Worm (Caenorhabditis elegans) whole organism, mixed stage, embryonic: ENCODE results near the gene tag-340.

Experiments used
- M03D4.4 ChIP-seq: sonication (generic microtip); optimal IDR thresholded peaks from 2 replicates; lab custom pipeline; 2017; ENCODE audit warnings: mild to moderate bottlenecking, missing genetic modification characterization, missing compliant biosample characterization
- blmp-1 ChIP-seq: fragments of 150-350 bp; optimal IDR thresholded peaks from 2 replicates; lab custom pipeline; 2014; ENCODE audit warnings: missing biosample characterization, missing genetic modification characterization
- ceh-39 ChIP-seq: fragments of 150-350 bp; optimal IDR thresholded peaks from 2 replicates; lab custom pipeline; 2014; ENCODE audit warnings: missing biosample characterization, missing genetic modification characterization
- ceh-43 ChIP-seq: fragments of 200-800 bp; sonication (Bioruptor generic); optimal IDR thresholded peaks from 2 replicates; lab custom pipeline; 2018; ENCODE audit warnings: mild to moderate bottlenecking, missing genetic modification characterization, moderate library complexity, missing compliant biosample characterization
- ceh-83 ChIP-seq: fragments of 200-800 bp; sonication (Bioruptor generic); optimal IDR thresholded peaks from 2 replicates; lab custom pipeline; 2018; ENCODE audit warnings: mild to moderate bottlenecking, missing genetic modification characterization, missing compliant biosample characterization
- ces-1 ChIP-seq: fragments of 150-350 bp; optimal IDR thresholded peaks from 2 replicates; lab custom pipeline; 2014; ENCODE audit warnings: missing biosample characterization, missing genetic modification reagents, missing genetic modification characterization
- cnd-1 ChIP-seq: fragments of 200-800 bp; sonication (Bioruptor generic); optimal IDR thresholded peaks from 2 replicates; lab custom pipeline; 2018; ENCODE audit warnings: mild to moderate bottlenecking, missing genetic modification characterization, missing compliant biosample characterization
- drap-1 ChIP-seq: fragments of 200-800 bp; sonication (Bioruptor generic); optimal IDR thresholded peaks from 3 replicates; lab custom pipeline; 2018; ENCODE audit warnings: mild to moderate bottlenecking, missing genetic modification characterization, missing compliant biosample characterization
- elt-1 ChIP-seq: sonication (generic microtip); optimal IDR thresholded peaks from 2 replicates; lab custom pipeline; 2017; ENCODE audit warnings: missing genetic modification characterization, mild to moderate bottlenecking, missing compliant biosample characterization, antibody characterized with exemption, moderate library complexity, borderline replicate concordance; ENCODE audit not compliant: insufficient read depth
- elt-3 ChIP-seq: fragments of 150-350 bp; optimal IDR thresholded peaks from 2 replicates; lab custom pipeline; 2014; ENCODE audit warnings: missing biosample characterization, missing genetic modification characterization
- flh-1 ChIP-seq: fragments of 200-800 bp; sonication (Bioruptor generic); optimal IDR thresholded peaks from 2 replicates; lab custom pipeline; 2018; ENCODE audit warnings: mild to moderate bottlenecking, missing genetic modification characterization, moderate library complexity, missing compliant biosample characterization
- hlh-1 ChIP-seq: fragments of 150-350 bp; optimal IDR thresholded peaks from 2 replicates; lab custom pipeline; 2014; ENCODE audit warnings: missing biosample characterization, missing genetic modification reagents, missing genetic modification characterization
- lin-13 ChIP-seq: fragments of 150-350 bp; optimal IDR thresholded peaks from 2 replicates; lab custom pipeline; 2014; ENCODE audit warnings: missing biosample characterization, missing genetic modification characterization
- lin-32 ChIP-seq: fragments of 200-800 bp; sonication (Bioruptor generic); optimal IDR thresholded peaks from 2 replicates; lab custom pipeline; 2018; ENCODE audit warnings: mild to moderate bottlenecking, missing genetic modification characterization, missing compliant biosample characterization
- lsy-2 ChIP-seq: fragments of 150-350 bp; optimal IDR thresholded peaks from 2 replicates; lab custom pipeline; 2014; ENCODE audit warnings: missing biosample characterization, missing genetic modification characterization
- mab-5 ChIP-seq: fragments of 150-350 bp; optimal IDR thresholded peaks from 2 replicates; lab custom pipeline; 2014; ENCODE audit warnings: missing biosample characterization, missing genetic modification characterization
- mep-1 ChIP-seq: fragments of 150-350 bp; optimal IDR thresholded peaks from 2 replicates; lab custom pipeline; 2017; ENCODE audit warnings: missing biosample characterization, missing genetic modification reagents, missing genetic modification characterization, inconsistent platforms
- nhr-12 ChIP-seq: fragments of 150-350 bp; optimal IDR thresholded peaks from 2 replicates; lab custom pipeline; 2014; ENCODE audit warnings: missing biosample characterization, missing genetic modification characterization
- nhr-237 ChIP-seq: fragments of 150-350 bp; optimal IDR thresholded peaks from 2 replicates; lab custom pipeline; 2014; ENCODE audit warnings: missing biosample characterization, missing genetic modification characterization
- nhr-28 ChIP-seq: fragments of 150-350 bp; optimal IDR thresholded peaks from 2 replicates; lab custom pipeline; 2014; ENCODE audit warnings: missing biosample characterization, missing genetic modification characterization
- nhr-76 ChIP-seq: sonication (generic microtip); optimal IDR thresholded peaks from 2 replicates; lab custom pipeline; 2017; ENCODE audit warnings: missing biosample characterization, missing genetic modification characterization
- pha-4 ChIP-seq: fragments of 150-350 bp; optimal IDR thresholded peaks from 2 replicates; lab custom pipeline; 2018; ENCODE audit warnings: missing biosample characterization, missing genetic modification reagents, missing genetic modification characterization
- sem-2 ChIP-seq: fragments of 200-800 bp; sonication (Bioruptor generic); optimal IDR thresholded peaks from 2 replicates; lab custom pipeline; 2018; ENCODE audit warnings: mild to moderate bottlenecking, missing genetic modification characterization, missing compliant biosample characterization
- snpc-4 ChIP-seq: fragments of 150-350 bp; optimal IDR thresholded peaks from 2 replicates; lab custom pipeline; 2014; ENCODE audit warnings: missing biosample characterization, missing genetic modification characterization
- sptf-1 ChIP-seq: sonication (generic microtip); optimal IDR thresholded peaks from 2 replicates; lab custom pipeline; 2017; ENCODE audit warnings: mild to moderate bottlenecking, missing genetic modification characterization, moderate library complexity, missing compliant biosample characterization
- tbx-8 ChIP-seq: fragments of 200-800 bp; sonication (Bioruptor generic); optimal IDR thresholded peaks from 2 replicates; lab custom pipeline; 2018; ENCODE audit warnings: mild to moderate bottlenecking, missing genetic modification characterization, moderate library complexity, missing compliant biosample characterization
- unc-120 ChIP-seq: sonication (generic microtip); optimal IDR thresholded peaks from 2 replicates; lab custom pipeline; 2017; ENCODE audit warnings: missing genetic modification characterization, missing compliant biosample characterization; ENCODE audit not compliant: poor library complexity, severe bottlenecking
- unc-39 ChIP-seq: fragments of 150-350 bp; optimal IDR thresholded peaks from 2 replicates; lab custom pipeline; 2014; ENCODE audit warnings: missing biosample characterization, missing genetic modification characterization
- unc-62 ChIP-seq: fragments of 150-350 bp; optimal IDR thresholded peaks from 2 replicates; lab custom pipeline; 2014; ENCODE audit warnings: missing biosample characterization, missing genetic modification reagents, missing genetic modification characterization
- zip-8 ChIP-seq: fragments of 150-350 bp; optimal IDR thresholded peaks from 2 replicates; lab custom pipeline; 2014; ENCODE audit warnings: missing biosample characterization, missing genetic modification characterization
- ztf-11 ChIP-seq: fragments of 150-350 bp; optimal IDR thresholded peaks from 2 replicates; lab custom pipeline; 2014; ENCODE audit warnings: missing biosample characterization, missing genetic modification characterization

Gene tag-340

ce11 chrIII:4903784-4904183, 3.5 kb downstream of the tag-340 start, which contains the start of gene kbp-2:
kbp-2 (minus strand) TSS chrIII:4903884.
- TF ChIP-seq nhr-12 (no peak), nhr-237 (tag; lab: Kevin White, UChicago) (no peak), mab-5 (tag; lab: Kevin White, UChicago) (no peak), ces-1 (GFP tag; lab: Kevin White, UChicago) (no peak), ceh-43 (GFP tag; lab: Kevin White, UChicago) (no peak), lin-13 (tag; lab: Kevin White, UChicago) (no peak), unc-120 (tag; lab: Kevin White, UChicago) (no peak), elt-1 (tag; lab: Kevin White, UChicago) (no peak), hlh-1 (tag; lab: Kevin White, UChicago) (no peak), ztf-11 (tag; lab: Kevin White, UChicago) (no peak), nhr-76 (no peak), sptf-1 (tag; lab: Kevin White, UChicago) (no peak), unc-62 (GFP tag; lab: Kevin White, UChicago) (no peak), blmp-1 (tag; lab: Kevin White, UChicago) (no peak)

ce11 chrIII:4905405-4905804, 5.1 kb downstream of the tag-340 start, which contains the start of gene F26F4.8:
F26F4.8 (minus strand) TSS chrIII:4905473.
- TF ChIP-seq sem-2 (no peak), lin-32 (peak; percentile 2), tbx-8 (GFP tag; lab: Kevin White, UChicago) (no peak), sptf-1 (tag; lab: Kevin White, UChicago) (peak; percentile 26), snpc-4 (tag; lab: Kevin White, UChicago) (no peak), mep-1 (tag; lab: Kevin White, UChicago) (peak; percentile 18), hlh-1 (tag; lab: Kevin White, UChicago) (peak; percentile 37), unc-120 (tag; lab: Kevin White, UChicago) (peak; percentile 92), ces-1 (GFP tag; lab: Kevin White, UChicago) (peak; percentile 2), flh-1 (no peak), ceh-83 (GFP tag; lab: Kevin White, UChicago) (peak; percentile 43), ceh-43 (GFP tag; lab: Kevin White, UChicago) (peak; percentile 19)

- TF ChIP-seq mep-1 (tag; lab: Kevin White, UChicago) (no peak), drap-1 (GFP tag; lab: Kevin White, UChicago) (no peak), lin-32 (no peak), ces-1 (GFP tag; lab: Kevin White, UChicago) (no peak), mab-5 (tag; lab: Kevin White, UChicago) (no peak), nhr-12 (no peak), snpc-4 (tag; lab: Kevin White, UChicago) (no peak), nhr-28 (tag; lab: Kevin White, UChicago) (no peak)
Observed at ce11 chrIII:4906365-4906764, 6.1 kb downstream of the tag-340 start.

DNA sequence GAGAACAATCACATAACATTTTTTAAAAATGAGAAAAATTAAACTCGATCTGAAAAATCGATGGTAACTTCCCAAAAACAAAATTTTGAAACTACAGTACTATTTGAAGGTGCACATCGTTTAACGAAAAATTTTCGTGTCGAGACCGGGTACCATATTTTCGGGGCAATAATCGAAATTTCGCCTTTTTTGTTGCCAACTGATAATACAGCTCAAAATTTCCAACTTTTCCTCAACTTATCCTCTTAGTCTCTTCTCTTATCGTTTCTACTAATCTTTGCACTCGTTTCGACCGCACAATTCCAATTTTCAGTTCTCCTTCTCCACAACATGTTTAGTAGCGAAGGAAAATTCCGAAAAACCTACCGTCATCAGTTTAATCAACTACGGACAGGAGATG, 6.6 kb downstream of the tag-340 start, which contains the start of gene rom-1:
Gene rom-1 (plus strand): TSS at position 301 of the 400 bp plus-strand sequence.
- TF ChIP-seq ceh-43 (GFP tag; lab: Kevin White, UChicago) = no peak
- no peak for TF ChIP-seq nhr-12
- no peak for TF ChIP-seq mab-5 (tag; lab: Kevin White, UChicago)
- TF ChIP-seq nhr-237 (tag; lab: Kevin White, UChicago) = no peak
- no peak for TF ChIP-seq ztf-11 (tag; lab: Kevin White, UChicago)
- TF ChIP-seq drap-1 (GFP tag; lab: Kevin White, UChicago) = no peak
- no peak for TF ChIP-seq lsy-2
- TF ChIP-seq ceh-83 (GFP tag; lab: Kevin White, UChicago) = no peak
- no peak for TF ChIP-seq elt-3
- no peak for TF ChIP-seq lin-13 (tag; lab: Kevin White, UChicago)
- TF ChIP-seq unc-39 = no peak

- no peak for TF ChIP-seq nhr-76
- no peak for TF ChIP-seq ztf-11 (tag; lab: Kevin White, UChicago)
- TF ChIP-seq ceh-83 (GFP tag; lab: Kevin White, UChicago) = no peak
- no peak for TF ChIP-seq nhr-12
- TF ChIP-seq unc-62 (GFP tag; lab: Kevin White, UChicago) = no peak
- no peak for TF ChIP-seq ces-1 (GFP tag; lab: Kevin White, UChicago)
- no peak for TF ChIP-seq drap-1 (GFP tag; lab: Kevin White, UChicago)
- TF ChIP-seq mep-1 (tag; lab: Kevin White, UChicago) = no peak
- TF ChIP-seq pha-4 (tag; lab: Kevin White, UChicago) = no peak
- no peak for TF ChIP-seq M03D4.4
- no peak for TF ChIP-seq cnd-1
- no peak for TF ChIP-seq ceh-43 (GFP tag; lab: Kevin White, UChicago)
- TF ChIP-seq sptf-1 (tag; lab: Kevin White, UChicago) = no peak
- no peak for TF ChIP-seq zip-8
- no peak for TF ChIP-seq sem-2
- TF ChIP-seq ceh-39 (tag; lab: Kevin White, UChicago) = no peak
Observed at ce11 chrIII:4909938-4910337, 9.6 kb downstream of the tag-340 start, which contains the start of gene F26F4.12. F26F4.12 (minus strand) TSS chrIII:4910038.
